Worm (Caenorhabditis elegans) whole organism, L2 larva: ENCODE measurements around the gene pigg-1.

Experiments
- R02D3.7 ChIP-seq: fragments of 150-350 bp; optimal IDR thresholded peaks from 2 replicates; lab custom pipeline; 2014; ENCODE audit warnings: missing biosample characterization, missing genetic modification characterization
- ama-1 ChIP-seq: fragments of 150-350 bp; optimal IDR thresholded peaks from 2 replicates; lab custom pipeline; 2018; ENCODE audit warnings: inconsistent platforms
- dmd-4 ChIP-seq: sonication (generic microtip); optimal IDR thresholded peaks from 2 replicates; lab custom pipeline; 2017; ENCODE audit warnings: missing biosample characterization, missing genetic modification characterization
- fos-1 ChIP-seq: fragments of 150-350 bp; optimal IDR thresholded peaks from 2 replicates; lab custom pipeline; 2014; ENCODE audit warnings: missing biosample characterization, missing genetic modification characterization
- lin-11 ChIP-seq: fragments of 150-350 bp; sonication (generic microtip); optimal IDR thresholded peaks from 2 replicates; lab custom pipeline; 2014; ENCODE audit warnings: missing biosample characterization, missing genetic modification characterization, inconsistent platforms, mixed read lengths
- lin-39 ChIP-seq: fragments of 150-350 bp; optimal IDR thresholded peaks from 2 replicates; lab custom pipeline; 2014; ENCODE audit warnings: missing biosample characterization, missing genetic modification reagents, missing genetic modification characterization
- mdl-1 ChIP-seq, 2 experiments: fragments of 150-350 bp in 1 of 2; sonication (generic microtip) in 1 of 2; optimal IDR thresholded peaks; 2 replicates each; lab custom pipeline; 2017; ENCODE audit warnings: missing biosample characterization in 2 of 2, missing genetic modification characterization in 2 of 2
- nhr-11 ChIP-seq: fragments of 150-350 bp; optimal IDR thresholded peaks from 2 replicates; lab custom pipeline; 2014; ENCODE audit warnings: missing biosample characterization, missing genetic modification characterization
- nhr-23 ChIP-seq: fragments of 150-350 bp; optimal IDR thresholded peaks from 2 replicates; lab custom pipeline; 2014; ENCODE audit warnings: missing biosample characterization, missing genetic modification reagents, missing genetic modification characterization
- nhr-25 ChIP-seq: fragments of 150-350 bp; sonication (generic microtip); optimal IDR thresholded peaks from 3 replicates; lab custom pipeline; 2014; ENCODE audit warnings: missing biosample characterization, missing genetic modification characterization
- nhr-77 ChIP-seq: fragments of 150-350 bp; optimal IDR thresholded peaks from 2 replicates; lab custom pipeline; 2014; ENCODE audit warnings: missing biosample characterization, missing genetic modification characterization
- ztf-11 ChIP-seq: sonication (generic microtip); optimal IDR thresholded peaks from 2 replicates; lab custom pipeline; 2017; ENCODE audit warnings: missing biosample characterization, missing genetic modification characterization

- no peak for TF ChIP-seq nhr-25 (tag; lab: Kevin White, UChicago)
- no peak for TF ChIP-seq nhr-11 (tag; lab: Kevin White, UChicago)
- TF ChIP-seq R02D3.7, result no peak
- no peak for TF ChIP-seq mdl-1 (tag; optimal IDR thresholded peaks at IDR 0.05; lab: Kevin White, UChicago)
- no peak for TF ChIP-seq dmd-4 (tag; lab: Kevin White, UChicago)
- TF ChIP-seq fos-1 (tag; lab: Kevin White, UChicago), result no peak
- TF ChIP-seq ama-1 (lab: Kevin White, UChicago), result no peak
- TF ChIP-seq nhr-77 (tag; lab: Kevin White, UChicago), result no peak
- no peak for TF ChIP-seq lin-39 (tag; lab: Kevin White, UChicago)
- no peak for TF ChIP-seq ztf-11
- TF ChIP-seq nhr-23 (tag; lab: Kevin White, UChicago), result no peak
- no peak for TF ChIP-seq lin-11 (tag; lab: Kevin White, UChicago)
These were observed 49.0 kb downstream of the pigg-1 start for ce11 chrII:8551100-8551499.
